Fruit fly (Drosophila melanogaster) Kc167 (cell line): ENCODE data around the gene CG1309.

Experiments
- Myc ChIP-seq: fragments of >200 bp; optimal IDR thresholded peaks from 2 replicates; lab custom pipeline; 2017; ENCODE audit warnings: missing external identifiers
- Sin3A ChIP-seq: fragments of >200 bp; optimal IDR thresholded peaks from 2 replicates; lab custom pipeline; 2018; ENCODE audit warnings: missing external identifiers
- h ChIP-seq: fragments of >200 bp; optimal IDR thresholded peaks from 3 replicates; lab custom pipeline; 2018; ENCODE audit warnings: missing external identifiers
- insv ChIP-seq: fragments of >200 bp; optimal IDR thresholded peaks from 3 replicates; lab custom pipeline; 2018; ENCODE audit warnings: missing external identifiers
- psq ChIP-seq: fragments of >200 bp; optimal IDR thresholded peaks from 2 replicates; lab custom pipeline; 2017; ENCODE audit warnings: missing external identifiers
- ttk ChIP-seq: sonication (Bioruptor generic); optimal IDR thresholded peaks from 2 replicates; lab custom pipeline; 2017; ENCODE audit warnings: missing external identifiers

DNA sequence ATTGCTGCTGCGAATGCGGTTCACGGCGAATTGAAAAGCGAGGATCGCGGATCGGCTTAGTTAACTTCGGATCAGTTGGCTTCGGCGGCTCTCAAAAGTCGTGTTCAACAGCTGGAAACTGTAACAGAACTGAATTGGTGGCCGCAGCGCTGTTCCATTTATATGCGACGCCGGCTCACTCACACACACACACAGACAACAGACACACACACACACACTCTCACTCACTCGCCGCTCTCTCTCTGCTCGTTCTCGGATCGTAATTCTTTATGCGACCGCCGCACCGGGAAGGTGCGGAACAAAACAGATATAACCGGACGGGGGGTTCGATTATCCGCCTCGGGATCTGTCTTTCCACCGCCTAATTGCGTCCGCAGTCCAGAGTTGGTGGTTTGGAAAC is 32.1 kb upstream of the CG1309 start, which contains the start of gene CG46460:
- TF ChIP-seq Sin3A (no peak), insv (lab: Kevin White, UChicago) (no peak), psq (lab: Kevin White, UChicago) (no peak), h (lab: Kevin White, UChicago) (no peak), ttk (lab: Kevin White, UChicago) (no peak), Myc (lab: Kevin White, UChicago) (no peak)
